Fruit fly (Drosophila melanogaster) whole organism, prepupa: ENCODE measurements around the gene Shawl.

Source experiments
- CG34406 ChIP-seq: fragments of 200-800 bp; sonication (Bioruptor generic); optimal IDR thresholded peaks from 3 replicates; lab custom pipeline; 2016; ENCODE audit warnings: missing biosample characterization, missing genetic modification characterization
- Lpt ChIP-seq: fragments of 200-800 bp; sonication (Bioruptor generic); optimal IDR thresholded peaks from 3 replicates; lab custom pipeline; 2016; ENCODE audit warnings: missing biosample characterization, missing genetic modification characterization
- cyc ChIP-seq: fragments of 200-800 bp; sonication (Bioruptor generic); optimal IDR thresholded peaks from 3 replicates; lab custom pipeline; 2016; ENCODE audit warnings: missing biosample characterization, missing genetic modification characterization
- dsx ChIP-seq: fragments of 200-800 bp; optimal IDR thresholded peaks from 3 replicates; lab custom pipeline; 2019; ENCODE audit warnings: missing biosample characterization, mild to moderate bottlenecking, missing genetic modification characterization, moderate library complexity; ENCODE audit not compliant: poor library complexity, severe bottlenecking
- fd85E ChIP-seq: fragments of 200-800 bp; sonication (Bioruptor generic); optimal IDR thresholded peaks from 3 replicates; lab custom pipeline; 2016; ENCODE audit warnings: missing biosample characterization, missing genetic modification characterization
- pdm3 ChIP-seq: fragments of 200-800 bp; sonication (Bioruptor generic); optimal IDR thresholded peaks from 3 replicates; lab custom pipeline; 2016; ENCODE audit warnings: missing biosample characterization, missing genetic modification characterization

dm6 chr2L:9369724-9370123 lies 45.2 kb downstream of the Shawl start:
- TF ChIP-seq CG34406 (no peak), dsx (GFP tag; lab: Kevin White, UChicago) (no peak), fd85E (GFP tag; lab: Kevin White, UChicago) (no peak), cyc (no peak), pdm3 (GFP tag; lab: Kevin White, UChicago) (no peak), Lpt (no peak)
